Fruit fly (Drosophila melanogaster) whole organism, embryonic: ENCODE results near the gene CG15365.

Experiments
- Atf-2 ChIP-seq: fragments of 200-800 bp; sonication (Bioruptor generic); optimal IDR thresholded peaks from 2 replicates; lab custom pipeline; 2016; ENCODE audit warnings: missing biosample characterization, missing genetic modification characterization
- Awh ChIP-seq: fragments of 200-800 bp; sonication (Bioruptor generic); IDR thresholded peaks from 2 replicates; pipeline ENCODE4, ENCODE4 v1.3.6; 2022; ENCODE audit warnings: missing biosample characterization, missing genetic modification characterization
- CG10366 ChIP-seq: fragments of 200-800 bp; sonication (Bioruptor generic); IDR thresholded peaks from 2 replicates; pipeline ENCODE4 v1.3.6; 2022; ENCODE audit warnings: missing biosample characterization, missing genetic modification characterization
- CG11085 ChIP-seq: fragments of 200-800 bp; sonication (Bioruptor generic); IDR thresholded peaks from 2 replicates; pipeline ENCODE4 v1.3.6; 2022; ENCODE audit warnings: missing biosample characterization, missing genetic modification characterization
- CG11093 ChIP-seq: fragments of 200-800 bp; sonication (Bioruptor generic); IDR thresholded peaks from 3 replicates; pipeline ENCODE4 v1.3.6; 2022; ENCODE audit warnings: missing biosample characterization, missing genetic modification characterization
- CG12219 ChIP-seq: fragments of 200-800 bp; sonication (Bioruptor generic); optimal IDR thresholded peaks from 3 replicates; lab custom pipeline; 2018; ENCODE audit warnings: missing biosample characterization, mild to moderate bottlenecking, missing genetic modification characterization
- CG13424 ChIP-seq: fragments of 200-800 bp; sonication (Bioruptor generic); optimal IDR thresholded peaks from 2 replicates; lab custom pipeline; 2019; ENCODE audit warnings: missing biosample characterization, mild to moderate bottlenecking, missing genetic modification characterization, moderate library complexity
- CG14667 ChIP-seq: fragments of 200-800 bp; sonication (Bioruptor generic); IDR thresholded peaks from 2 replicates; pipeline ENCODE4 v1.3.6; 2022; ENCODE audit warnings: missing biosample characterization, missing genetic modification characterization
- CG14965 ChIP-seq: fragments of 200-800 bp; sonication (Bioruptor generic); optimal IDR thresholded peaks from 2 replicates; lab custom pipeline; 2016; ENCODE audit warnings: missing biosample characterization, missing genetic modification characterization, borderline replicate concordance
- CG1647 ChIP-seq: fragments of 200-800 bp; sonication (Bioruptor generic); optimal IDR thresholded peaks from 3 replicates; lab custom pipeline; 2016; ENCODE audit warnings: missing biosample characterization, missing genetic modification characterization
- CG16813 ChIP-seq: fragments of 200-800 bp; sonication (Bioruptor generic); IDR thresholded peaks from 3 replicates; pipeline ENCODE4 v1.3.6; 2022; ENCODE audit warnings: missing biosample characterization, missing genetic modification characterization; ENCODE audit not compliant: partially characterized antibody
- CG17612 ChIP-seq: fragments of 200-800 bp; sonication (Bioruptor generic); IDR thresholded peaks from 2 replicates; pipeline ENCODE4 v1.3.6; 2022; ENCODE audit warnings: missing biosample characterization, missing genetic modification characterization
- CG18262 ChIP-seq: fragments of 200-800 bp; optimal IDR thresholded peaks from 3 replicates; lab custom pipeline; 2019; ENCODE audit warnings: missing biosample characterization, mild to moderate bottlenecking, missing genetic modification characterization, moderate library complexity
- CG42726 ChIP-seq: fragments of 200-800 bp; sonication (Bioruptor generic); IDR thresholded peaks from 2 replicates; pipeline ENCODE4 v1.3.6; 2022; ENCODE audit warnings: missing biosample characterization, missing genetic modification characterization; ENCODE audit not compliant: partially characterized antibody
- CG4617 ChIP-seq: fragments of 200-800 bp; sonication (Bioruptor generic); optimal IDR thresholded peaks from 3 replicates; lab custom pipeline; 2016; ENCODE audit warnings: missing biosample characterization, missing genetic modification characterization, borderline replicate concordance
- CG6175 ChIP-seq: fragments of 200-800 bp; sonication (Bioruptor generic); IDR thresholded peaks from 3 replicates; pipeline ENCODE4 v1.3.6; 2022; ENCODE audit warnings: missing biosample characterization, missing genetic modification characterization
- CG6272 ChIP-seq: fragments of 200-800 bp; sonication (Bioruptor generic); IDR thresholded peaks from 2 replicates; pipeline ENCODE4 v1.3.6; 2022; ENCODE audit warnings: missing biosample characterization, missing genetic modification characterization
- CG9609 ChIP-seq: fragments of 200-800 bp; sonication (Bioruptor generic); optimal IDR thresholded peaks from 3 replicates; lab custom pipeline; 2016; ENCODE audit warnings: missing biosample characterization, missing genetic modification characterization
- CG9727 ChIP-seq: fragments of 200-800 bp; sonication (Bioruptor generic); optimal IDR thresholded peaks from 3 replicates; lab custom pipeline; 2017; ENCODE audit warnings: missing biosample characterization, mild to moderate bottlenecking, missing genetic modification characterization
- CG9876 ChIP-seq: fragments of 200-800 bp; sonication (Bioruptor generic); optimal IDR thresholded peaks from 2 replicates; lab custom pipeline; 2016; ENCODE audit warnings: missing biosample characterization, missing genetic modification characterization
- D19B ChIP-seq: fragments of 200-800 bp; sonication (Bioruptor generic); optimal IDR thresholded peaks from 2 replicates; lab custom pipeline; 2017; ENCODE audit warnings: missing biosample characterization, mild to moderate bottlenecking, missing genetic modification characterization
- Dad ChIP-seq: fragments of 200-800 bp; sonication (Bioruptor generic); optimal IDR thresholded peaks from 3 replicates; lab custom pipeline; 2016; ENCODE audit warnings: missing biosample characterization, missing genetic modification characterization
- Dip3 ChIP-seq: fragments of 200-800 bp; sonication (Bioruptor generic); optimal IDR thresholded peaks from 3 replicates; lab custom pipeline; 2016; ENCODE audit warnings: missing biosample characterization, missing genetic modification characterization
- Ets97D ChIP-seq: fragments of 200-800 bp; sonication (Bioruptor generic); optimal IDR thresholded peaks from 3 replicates; lab custom pipeline; 2016; ENCODE audit warnings: missing biosample characterization, missing genetic modification characterization
- Fer2 ChIP-seq: fragments of 200-800 bp; sonication (Bioruptor generic); optimal IDR thresholded peaks from 2 replicates; lab custom pipeline; 2018; ENCODE audit warnings: missing biosample characterization, mild to moderate bottlenecking, missing genetic modification characterization, moderate library complexity
- HmgD ChIP-seq: fragments of 200-800 bp; sonication (Bioruptor generic); optimal IDR thresholded peaks from 3 replicates; lab custom pipeline; 2016; ENCODE audit warnings: missing biosample characterization, missing genetic modification characterization
- Hr39 ChIP-seq: fragments of >200 bp; optimal IDR thresholded peaks from 2 replicates; lab custom pipeline; 2017
- MBD-R2 ChIP-seq: fragments of 200-800 bp; sonication (Bioruptor generic); IDR thresholded peaks from 2 replicates; pipeline ENCODE4 v1.3.6; 2022; ENCODE audit warnings: missing biosample characterization, missing genetic modification characterization
- Max ChIP-seq: fragments of 200-800 bp; sonication (Bioruptor generic); optimal IDR thresholded peaks from 2 replicates; lab custom pipeline; 2016; ENCODE audit warnings: missing biosample characterization, mild to moderate bottlenecking, missing genetic modification characterization
- Rfx ChIP-seq: fragments of 200-800 bp; sonication (Bioruptor generic); IDR thresholded peaks from 2 replicates; pipeline ENCODE4 v1.3.6; 2022; ENCODE audit warnings: missing biosample characterization, missing genetic modification characterization
- Xrp1 ChIP-seq: fragments of 200-800 bp; sonication (Bioruptor generic); IDR thresholded peaks from 2 replicates; pipeline ENCODE4 v1.3.6; 2022; ENCODE audit warnings: missing biosample characterization, missing genetic modification characterization
- az2 ChIP-seq: fragments of 200-800 bp; sonication (Bioruptor generic); optimal IDR thresholded peaks from 3 replicates; lab custom pipeline; 2016; ENCODE audit warnings: missing biosample characterization, missing genetic modification characterization
- bbx ChIP-seq: fragments of 200-800 bp; sonication (Bioruptor generic); IDR thresholded peaks from 2 replicates; pipeline ENCODE4 v1.3.6; 2022; ENCODE audit warnings: missing biosample characterization, missing genetic modification characterization; ENCODE audit not compliant: partially characterized antibody
- cad ChIP-seq: fragments of >200 bp; optimal IDR thresholded peaks from 2 replicates; lab custom pipeline; 2017; ENCODE audit warnings: missing biosample characterization, missing genetic modification characterization
- cato ChIP-seq: fragments of 200-800 bp; sonication (Bioruptor generic); optimal IDR thresholded peaks from 2 replicates; lab custom pipeline; 2016; ENCODE audit warnings: missing biosample characterization, missing genetic modification characterization, borderline replicate concordance
- chm ChIP-seq: fragments of 200-800 bp; sonication (Bioruptor generic); IDR thresholded peaks from 2 replicates; pipeline ENCODE4 v1.3.6; 2022; ENCODE audit warnings: missing biosample characterization, missing genetic modification characterization
- esg ChIP-seq: fragments of 200-800 bp; sonication (Bioruptor generic); conservative IDR thresholded peaks from 2 replicates; pipeline ENCODE4 v1.3.6; 2022; ENCODE audit warnings: missing biosample characterization, missing genetic modification characterization
- exex ChIP-seq: fragments of 200-800 bp; sonication (Bioruptor generic); optimal IDR thresholded peaks from 4 replicates; lab custom pipeline; 2018; ENCODE audit warnings: missing biosample characterization, mild to moderate bottlenecking, missing genetic modification characterization, moderate library complexity
- fru ChIP-seq: fragments of >200 bp; optimal IDR thresholded peaks from 2 replicates; lab custom pipeline; 2017
- gce ChIP-seq: fragments of 200-800 bp; sonication (Bioruptor generic); IDR thresholded peaks from 3 replicates; pipeline ENCODE4 v1.3.6; 2022; ENCODE audit warnings: missing biosample characterization, missing genetic modification characterization
- h ChIP-seq: fragments of >200 bp; optimal IDR thresholded peaks from 2 replicates; lab custom pipeline; 2017
- klu ChIP-seq: fragments of 200-800 bp; sonication (Bioruptor generic); IDR thresholded peaks from 2 replicates; pipeline ENCODE4 v1.3.6; 2022; ENCODE audit warnings: missing biosample characterization, missing genetic modification characterization
- lilli ChIP-seq: fragments of 200-800 bp; sonication (Bioruptor generic); optimal IDR thresholded peaks from 3 replicates; lab custom pipeline; 2016; ENCODE audit warnings: missing biosample characterization, missing genetic modification characterization
- rib ChIP-seq: fragments of 200-800 bp; sonication (Bioruptor generic); IDR thresholded peaks from 2 replicates; pipeline ENCODE4 v1.3.6; 2022; ENCODE audit warnings: missing biosample characterization, missing genetic modification characterization
- ro ChIP-seq: fragments of 200-800 bp; sonication (Bioruptor generic); IDR thresholded peaks from 2 replicates; pipeline ENCODE4 v1.3.6; 2022; ENCODE audit warnings: missing biosample characterization, missing genetic modification characterization
- sd ChIP-seq: fragments of 200-800 bp; sonication (Bioruptor generic); optimal IDR thresholded peaks from 3 replicates; lab custom pipeline; 2018; ENCODE audit warnings: missing biosample characterization, mild to moderate bottlenecking, missing genetic modification characterization, moderate library complexity
- seq ChIP-seq: fragments of 200-800 bp; sonication (Bioruptor generic); IDR thresholded peaks from 2 replicates; pipeline ENCODE4 v1.3.6; 2022; ENCODE audit warnings: missing biosample characterization, missing genetic modification characterization
- slbo ChIP-seq: fragments of 200-800 bp; sonication (Bioruptor generic); IDR thresholded peaks from 2 replicates; pipeline ENCODE4 v1.3.6; 2022; ENCODE audit warnings: missing biosample characterization, missing genetic modification characterization
- sr ChIP-seq: fragments of 200-800 bp; sonication (Bioruptor generic); IDR thresholded peaks from 3 replicates; pipeline ENCODE4 v1.3.6; 2022; ENCODE audit warnings: missing biosample characterization, missing genetic modification characterization
- trem ChIP-seq: fragments of 200-800 bp; optimal IDR thresholded peaks from 3 replicates; lab custom pipeline; 2019; ENCODE audit warnings: missing biosample characterization, mild to moderate bottlenecking, missing genetic modification characterization, moderate library complexity
- vfl ChIP-seq: fragments of 200-800 bp; sonication (Bioruptor generic); optimal IDR thresholded peaks from 2 replicates; lab custom pipeline; 2016; ENCODE audit warnings: missing biosample characterization, missing genetic modification characterization
- wek ChIP-seq: fragments of 200-800 bp; sonication (Bioruptor generic); optimal IDR thresholded peaks from 3 replicates; lab custom pipeline; 2018; ENCODE audit warnings: missing biosample characterization, mild to moderate bottlenecking, missing genetic modification characterization, moderate library complexity
- wor ChIP-seq: fragments of 200-800 bp; sonication (Bioruptor generic); IDR thresholded peaks from 2 replicates; pipeline ENCODE4 v1.3.6; 2022; ENCODE audit warnings: missing biosample characterization, missing genetic modification characterization

The CG15365 gene

DNA sequence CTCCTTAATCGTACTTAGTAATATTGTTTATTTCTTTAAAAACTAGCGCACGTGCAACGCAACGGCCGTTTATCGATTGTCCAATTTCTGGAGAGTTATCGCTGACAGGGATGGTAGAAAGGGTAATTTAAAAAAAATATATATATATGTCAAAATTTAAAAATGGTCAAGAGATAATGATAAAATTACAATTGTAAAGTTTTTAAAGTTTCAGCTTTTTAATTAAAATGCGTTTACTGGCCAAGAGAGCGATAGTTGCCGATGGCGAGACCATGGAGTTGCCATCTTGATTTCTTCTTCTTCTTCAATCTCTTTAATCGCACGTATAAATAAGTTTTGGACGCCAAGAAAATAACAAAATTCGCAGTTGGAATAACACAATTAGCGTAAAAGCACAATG is 13.2 kb upstream of the CG15365 start, which contains the start of the genes CG7246 and HP1b:
Gene CG7246 (minus strand): TSS at position 96 of the 400 bp plus-strand sequence.
Gene HP1b (plus strand): TSS at position 102 of the 400 bp plus-strand sequence.
- TF ChIP-seq Dad, result peak; percentile 10
- 0 out of 3 replicates have a peak, but pooled peaks have one; percentile 16 for TF ChIP-seq CG6175 (GFP tag; lab: Robert Waterston, UW)
- peak; percentile 47; the same call in 1 of the 2 replicates for TF ChIP-seq CG14667 (GFP tag; lab: Robert Waterston, UW)
- peak; percentile 86 for TF ChIP-seq Rfx
- TF ChIP-seq rib, result peak; percentile 42; the same call in 1 of the 2 replicates
- TF ChIP-seq CG12219 (GFP tag; lab: Kevin White, UChicago), result peak; percentile 3
- TF ChIP-seq CG11093 (GFP tag; lab: Robert Waterston, UW), result peak; percentile 58; the same call in 1 of the 3 replicates
- peak; percentile 68 for TF ChIP-seq CG10366
- peak; percentile 47 for TF ChIP-seq Dip3 (GFP tag; lab: Kevin White, UChicago)
- peak; percentile 1 for TF ChIP-seq CG1647 (GFP tag; lab: Kevin White, UChicago)
- no peak for TF ChIP-seq gce (GFP tag; lab: Robert Waterston, UW)
- 0 out of 2 replicates have a peak, but pooled peaks have one; percentile 34 for TF ChIP-seq seq (GFP tag; lab: Robert Waterston, UW)
- peak; percentile 69 for TF ChIP-seq CG11085 (GFP tag; lab: Robert Waterston, UW)
- TF ChIP-seq CG16813 (GFP tag; lab: Robert Waterston, UW), result peak; percentile 71
- peak; percentile 79 for TF ChIP-seq lilli
- TF ChIP-seq CG9609 (GFP tag; lab: Kevin White, UChicago), result peak; percentile 46
- TF ChIP-seq esg (GFP tag; lab: Robert Waterston, UW), result peak; percentile 71
- no peak for TF ChIP-seq h (lab: Kevin White, UChicago)
- TF ChIP-seq Atf-2 (GFP tag; lab: Kevin White, UChicago), result no peak
- TF ChIP-seq sd (tag; lab: Kevin White, UChicago), result no peak
- no peak for TF ChIP-seq ro
- TF ChIP-seq wek (GFP tag; lab: Kevin White, UChicago), result no peak
- peak; percentile 82 for TF ChIP-seq slbo
- peak; percentile 55 for TF ChIP-seq Fer2 (tag; lab: Kevin White, UChicago)
- peak; percentile 68 for TF ChIP-seq az2 (GFP tag; lab: Kevin White, UChicago)
- TF ChIP-seq exex (tag; lab: Kevin White, UChicago), result peak; percentile 49
- peak; percentile 66 for TF ChIP-seq CG9727 (GFP tag; lab: Kevin White, UChicago)
- TF ChIP-seq HmgD (GFP tag; lab: Kevin White, UChicago), result no peak
- TF ChIP-seq chm (GFP tag; lab: Robert Waterston, UW), result no peak
- TF ChIP-seq CG14965 (GFP tag; lab: Kevin White, UChicago), result no peak
- TF ChIP-seq CG6272 (GFP tag; lab: Robert Waterston, UW), result peak; percentile 81
- peak; percentile 87 for TF ChIP-seq Xrp1 (GFP tag; lab: Robert Waterston, UW)
- TF ChIP-seq sr, result no peak
- TF ChIP-seq wor (GFP tag; lab: Robert Waterston, UW), result peak; percentile 36; the same call in 1 of the 2 replicates
- peak; percentile 45 for TF ChIP-seq Ets97D (GFP tag; lab: Kevin White, UChicago)
- peak; percentile 43 for TF ChIP-seq cato
- peak; percentile 64 for TF ChIP-seq CG4617 (GFP tag; lab: Kevin White, UChicago)
- 0 out of 2 replicates have a peak, but pooled peaks have one; percentile 42 for TF ChIP-seq Awh (GFP tag; lab: Robert Waterston, UW)
- TF ChIP-seq CG18262 (tag; lab: Kevin White, UChicago), result peak; percentile 69
- TF ChIP-seq CG9876, result no peak
- TF ChIP-seq bbx, result peak; percentile 65
- peak; percentile 78 for TF ChIP-seq MBD-R2
- TF ChIP-seq cad (GFP tag; lab: Kevin White, UChicago), result no peak
- peak; percentile 44 for TF ChIP-seq vfl (GFP tag; lab: Kevin White, UChicago)
- no peak for TF ChIP-seq CG17612 (GFP tag; lab: Robert Waterston, UW)
- no peak for TF ChIP-seq CG42726 (GFP tag; lab: Robert Waterston, UW)
- peak; percentile 56; the same call in 1 of the 2 replicates for TF ChIP-seq klu
- TF ChIP-seq Hr39 (lab: Kevin White, UChicago), result no peak
- TF ChIP-seq fru, result no peak
- TF ChIP-seq Max (GFP tag; lab: Kevin White, UChicago), result peak; percentile 72
- peak; percentile 26 for TF ChIP-seq D19B (GFP tag; lab: Kevin White, UChicago)
- peak; percentile 73 for TF ChIP-seq trem
- TF ChIP-seq CG13424, result peak; percentile 72
